Fruit fly (Drosophila melanogaster) whole organism, embryonic: Measurements from ENCODE around the gene CG9328.

Experiments
- Atf6 ChIP-seq: fragments of 200-800 bp; sonication (Bioruptor generic); IDR thresholded peaks from 2 replicates; pipeline ENCODE4 v1.3.6; 2022; ENCODE audit warnings: missing biosample characterization, missing genetic modification characterization
- B-H2 ChIP-seq: fragments of 200-800 bp; sonication (Bioruptor generic); optimal IDR thresholded peaks from 2 replicates; lab custom pipeline; 2018; ENCODE audit warnings: missing biosample characterization, mild to moderate bottlenecking, missing genetic modification characterization
- CG10147 ChIP-seq: fragments of 200-800 bp; sonication (Bioruptor generic); optimal IDR thresholded peaks from 2 replicates; lab custom pipeline; 2019; ENCODE audit warnings: missing biosample characterization, mild to moderate bottlenecking, missing genetic modification characterization, moderate library complexity
- CG10959 ChIP-seq: fragments of 200-800 bp; sonication (Bioruptor generic); IDR thresholded peaks from 2 replicates; pipeline ENCODE4 v1.3.6; 2022; ENCODE audit warnings: missing biosample characterization, missing genetic modification characterization
- CG11723 ChIP-seq: fragments of 200-800 bp; sonication (Bioruptor generic); optimal IDR thresholded peaks from 2 replicates; lab custom pipeline; 2017; ENCODE audit warnings: missing biosample characterization, mild to moderate bottlenecking, missing genetic modification characterization
- CG12071 ChIP-seq: fragments of 200-800 bp; sonication (Bioruptor generic); optimal IDR thresholded peaks from 3 replicates; lab custom pipeline; 2018; ENCODE audit warnings: missing biosample characterization, mild to moderate bottlenecking, missing genetic modification characterization
- CG1233 ChIP-seq: fragments of 200-800 bp; sonication (Bioruptor generic); optimal IDR thresholded peaks from 4 replicates; lab custom pipeline; 2018; ENCODE audit warnings: missing biosample characterization, mild to moderate bottlenecking, missing genetic modification characterization
- CG12942 ChIP-seq: fragments of 200-800 bp; sonication (Bioruptor generic); optimal IDR thresholded peaks from 3 replicates; lab custom pipeline; 2016; ENCODE audit warnings: missing biosample characterization, missing genetic modification characterization
- CG14014 ChIP-seq: fragments of 200-800 bp; sonication (Bioruptor generic); IDR thresholded peaks from 2 replicates; pipeline ENCODE4 v1.3.6; 2022; ENCODE audit warnings: missing biosample characterization, missing genetic modification characterization
- CG1602 ChIP-seq: fragments of 200-800 bp; sonication (Bioruptor generic); optimal IDR thresholded peaks from 3 replicates; lab custom pipeline; 2016; ENCODE audit warnings: missing biosample characterization, missing genetic modification characterization
- CG1603 ChIP-seq: fragments of 200-800 bp; sonication (Bioruptor generic); optimal IDR thresholded peaks from 2 replicates; lab custom pipeline; 2019; ENCODE audit warnings: missing biosample characterization, mild to moderate bottlenecking, missing genetic modification characterization, moderate library complexity
- CG17802 ChIP-seq: fragments of 200-800 bp; sonication (Bioruptor generic); optimal IDR thresholded peaks from 2 replicates; lab custom pipeline; 2018; ENCODE audit warnings: missing biosample characterization, mild to moderate bottlenecking, missing genetic modification characterization, moderate library complexity
- CG18011 ChIP-seq: fragments of 200-800 bp; sonication (Bioruptor generic); optimal IDR thresholded peaks from 2 replicates; lab custom pipeline; 2017; ENCODE audit warnings: missing biosample characterization, missing genetic modification characterization, mild to moderate bottlenecking, moderate library complexity, missing genotype
- CG18476 ChIP-seq: fragments of 200-800 bp; sonication (Bioruptor generic); optimal IDR thresholded peaks from 2 replicates; lab custom pipeline; 2016; ENCODE audit warnings: missing biosample characterization, mild to moderate bottlenecking, missing genetic modification characterization
- CG2889 ChIP-seq: fragments of 200-800 bp; sonication (Bioruptor generic); IDR thresholded peaks from 3 replicates; pipeline ENCODE4 v1.3.6; 2022; ENCODE audit warnings: missing biosample characterization, missing genetic modification characterization
- CG30431 ChIP-seq: fragments of 200-800 bp; sonication (Bioruptor generic); optimal IDR thresholded peaks from 2 replicates; lab custom pipeline; 2017; ENCODE audit warnings: missing biosample characterization, missing genetic modification characterization
- CG34422 ChIP-seq: fragments of 200-800 bp; sonication (Bioruptor generic); IDR thresholded peaks from 3 replicates; pipeline ENCODE4 v1.3.6; 2022; ENCODE audit warnings: missing biosample characterization, missing genetic modification characterization
- CG3726 ChIP-seq: fragments of 200-800 bp; sonication (Bioruptor generic); IDR thresholded peaks from 3 replicates; pipeline ENCODE4, ENCODE4 v1.3.6; 2022; ENCODE audit warnings: missing biosample characterization, missing genetic modification characterization
- CG3995 ChIP-seq: fragments of 200-800 bp; sonication (Bioruptor generic); optimal IDR thresholded peaks from 3 replicates; lab custom pipeline; 2016; ENCODE audit warnings: missing biosample characterization, missing genetic modification characterization
- CG4328 ChIP-seq: fragments of 200-800 bp; sonication (Bioruptor generic); optimal IDR thresholded peaks from 3 replicates; lab custom pipeline; 2017; ENCODE audit warnings: missing biosample characterization, missing genetic modification reagents, missing genetic modification characterization
- CG6854 ChIP-seq: fragments of 200-800 bp; sonication (Bioruptor generic); optimal IDR thresholded peaks from 3 replicates; lab custom pipeline; 2017; ENCODE audit warnings: missing biosample characterization, mild to moderate bottlenecking, missing genetic modification characterization
- CG8281 ChIP-seq: fragments of 200-800 bp; sonication (Bioruptor generic); optimal IDR thresholded peaks from 2 replicates; lab custom pipeline; 2018; ENCODE audit warnings: missing biosample characterization, mild to moderate bottlenecking, missing genetic modification characterization, moderate library complexity
- CHES-1-like ChIP-seq: fragments of 200-800 bp; sonication (Bioruptor generic); optimal IDR thresholded peaks from 2 replicates; lab custom pipeline; 2016; ENCODE audit warnings: missing biosample characterization, missing genetic modification characterization
- Chrac-16 ChIP-seq: fragments of 200-800 bp; sonication (Bioruptor generic); optimal IDR thresholded peaks from 3 replicates; lab custom pipeline; 2016; ENCODE audit warnings: missing biosample characterization, missing genetic modification characterization
- Dp ChIP-seq: fragments of 200-800 bp; sonication (Bioruptor generic); optimal IDR thresholded peaks from 2 replicates; lab custom pipeline; 2018; ENCODE audit warnings: missing biosample characterization, mild to moderate bottlenecking, missing genetic modification characterization, moderate library complexity
- Dref ChIP-seq: fragments of 200-800 bp; sonication (Bioruptor generic); IDR thresholded peaks from 2 replicates; pipeline ENCODE4 v1.3.6; 2022; ENCODE audit warnings: missing biosample characterization, missing genetic modification characterization
- HLH3B ChIP-seq: fragments of 200-800 bp; sonication (Bioruptor generic); IDR thresholded peaks from 2 replicates; pipeline ENCODE4 v1.3.6; 2022; ENCODE audit warnings: missing biosample characterization, missing genetic modification characterization
- Nf-YB ChIP-seq: fragments of 200-800 bp; sonication (Bioruptor generic); optimal IDR thresholded peaks from 3 replicates; lab custom pipeline; 2019; ENCODE audit warnings: missing biosample characterization, mild to moderate bottlenecking, missing genetic modification characterization, moderate library complexity
- Sin3A ChIP-seq: fragments of >200 bp; optimal IDR thresholded peaks from 2 replicates; lab custom pipeline; 2018
- Sox102F ChIP-seq: fragments of 200-800 bp; sonication (Bioruptor generic); optimal IDR thresholded peaks from 2 replicates; lab custom pipeline; 2018; ENCODE audit warnings: missing biosample characterization, mild to moderate bottlenecking, missing genetic modification characterization, moderate library complexity
- Sry-β ChIP-seq: fragments of 200-800 bp; sonication (Bioruptor generic); optimal IDR thresholded peaks from 2 replicates; lab custom pipeline; 2018; ENCODE audit warnings: missing biosample characterization, mild to moderate bottlenecking, missing genetic modification characterization, moderate library complexity
- Taf1 ChIP-seq: fragments of 200-800 bp; sonication (Bioruptor generic); IDR thresholded peaks from 2 replicates; pipeline ENCODE4 v1.3.6; 2022; ENCODE audit warnings: missing biosample characterization, missing genetic modification characterization
- aop ChIP-seq: fragments of 200-800 bp; sonication (Bioruptor generic); IDR thresholded peaks from 2 replicates; pipeline ENCODE4 v1.3.6; 2022; ENCODE audit warnings: missing biosample characterization, missing genetic modification characterization
- ara ChIP-seq: fragments of 200-800 bp; sonication (Bioruptor generic); IDR thresholded peaks from 2 replicates; pipeline ENCODE4 v1.3.6; 2022; ENCODE audit warnings: missing biosample characterization, missing genetic modification characterization
- bowl ChIP-seq: fragments of 200-800 bp; sonication (Bioruptor generic); IDR thresholded peaks from 2 replicates; pipeline ENCODE4 v1.3.6; 2022; ENCODE audit warnings: missing biosample characterization, missing genetic modification characterization
- bsh ChIP-seq, 2 experiments: fragments of 200-800 bp; sonication (Bioruptor generic); optimal IDR thresholded peaks; 2 replicates each; lab custom pipeline; 2017 to 2018; ENCODE audit warnings: mild to moderate bottlenecking in 2 of 2, missing biosample characterization in 2 of 2, missing genetic modification characterization in 2 of 2, moderate library complexity in 1 of 2
- cg ChIP-seq: fragments of 200-800 bp; sonication (Bioruptor generic); optimal IDR thresholded peaks from 3 replicates; lab custom pipeline; 2019; ENCODE audit warnings: missing biosample characterization, mild to moderate bottlenecking, missing genetic modification characterization, moderate library complexity
- corto ChIP-seq: fragments of 200-800 bp; sonication (Bioruptor generic); optimal IDR thresholded peaks from 2 replicates; lab custom pipeline; 2016; ENCODE audit warnings: missing biosample characterization, mild to moderate bottlenecking, missing genetic modification characterization, moderate library complexity
- dan ChIP-seq: fragments of 200-800 bp; sonication (Bioruptor generic); IDR thresholded peaks from 2 replicates; pipeline ENCODE4 v1.3.6; 2022; ENCODE audit warnings: missing biosample characterization, missing genetic modification characterization
- dimm ChIP-seq: fragments of 200-800 bp; sonication (Bioruptor generic); IDR thresholded peaks from 2 replicates; pipeline ENCODE4 v1.3.6; 2022; ENCODE audit warnings: missing biosample characterization, missing genetic modification characterization
- dm ChIP-seq: fragments of 200-800 bp; sonication (Bioruptor generic); optimal IDR thresholded peaks from 3 replicates; lab custom pipeline; 2016; ENCODE audit warnings: missing biosample characterization, missing genetic modification characterization
- esg ChIP-seq: fragments of 200-800 bp; sonication (Bioruptor generic); conservative IDR thresholded peaks from 2 replicates; pipeline ENCODE4 v1.3.6; 2022; ENCODE audit warnings: missing biosample characterization, missing genetic modification characterization
- nom ChIP-seq: fragments of 200-800 bp; sonication (Bioruptor generic); optimal IDR thresholded peaks from 2 replicates; lab custom pipeline; 2017; ENCODE audit warnings: missing biosample characterization, missing genetic modification characterization, mild to moderate bottlenecking, moderate library complexity, missing genetic modification reagents
- psq ChIP-seq: fragments of 200-800 bp; sonication (Bioruptor generic); optimal IDR thresholded peaks from 2 replicates; lab custom pipeline; 2017; ENCODE audit warnings: missing biosample characterization, missing genetic modification characterization
- pzg ChIP-seq: fragments of 200-800 bp; sonication (Bioruptor generic); optimal IDR thresholded peaks from 3 replicates; lab custom pipeline; 2018; ENCODE audit warnings: missing biosample characterization, mild to moderate bottlenecking, missing genetic modification characterization, moderate library complexity
- schlank ChIP-seq: fragments of 200-800 bp; sonication (Bioruptor generic); optimal IDR thresholded peaks from 2 replicates; lab custom pipeline; 2018; ENCODE audit warnings: missing biosample characterization, mild to moderate bottlenecking, missing genetic modification characterization
- sim ChIP-seq: fragments of 200-800 bp; sonication (Bioruptor generic); IDR thresholded peaks from 2 replicates; pipeline ENCODE4 v1.3.6; 2022; ENCODE audit warnings: missing biosample characterization, missing genetic modification characterization
- tgo ChIP-seq: fragments of 200-800 bp; sonication (Bioruptor generic); IDR thresholded peaks from 3 replicates; pipeline ENCODE4 v1.3.6; 2022; ENCODE audit warnings: missing biosample characterization, missing genetic modification characterization
- twi ChIP-seq: fragments of 200-800 bp; optimal IDR thresholded peaks from 2 replicates; lab custom pipeline; 2019; ENCODE audit warnings: missing biosample characterization, mild to moderate bottlenecking, missing genetic modification characterization, moderate library complexity
- zen2 ChIP-seq: fragments of 200-800 bp; sonication (Bioruptor generic); IDR thresholded peaks from 3 replicates; pipeline ENCODE4 v1.3.6; 2022; ENCODE audit warnings: missing biosample characterization, missing genetic modification characterization; ENCODE audit not compliant: partially characterized antibody

The CG9328 gene

dm6 chr2L:20805624-20806339 is 8.3 kb downstream of the CG9328 start (continued):
- TF ChIP-seq sim (peak; percentile 81), CG18011 (GFP tag; lab: Kevin White, UChicago) (peak; percentile 87), CG6854 (GFP tag; lab: Kevin White, UChicago) (peak; percentile 92), Dp (GFP tag; lab: Kevin White, UChicago) (peak; percentile 12), CG34422 (GFP tag; lab: Robert Waterston, UW) (peak; percentile 95), cg (no peak), CG1233 (GFP tag; lab: Kevin White, UChicago) (peak; percentile 92), bowl (peak; percentile 89), CG18476 (GFP tag; lab: Kevin White, UChicago) (peak; percentile 88), dm (GFP tag; lab: Kevin White, UChicago) (peak; percentile 60), Dref (GFP tag; lab: Robert Waterston, UW) (peak; percentile 27; the same call in 1 of the 2 replicates), Nf-YB (GFP tag; lab: Kevin White, UChicago) (peak; percentile 85), pzg (GFP tag; lab: Kevin White, UChicago) (peak; percentile 22), dan (GFP tag; lab: Robert Waterston, UW) (no peak; the same call in 1 of the 2 replicates), CHES-1-like (GFP tag; lab: Kevin White, UChicago) (peak; percentile 71), Atf6 (peak; percentile 98), CG10147 (GFP tag; lab: Kevin White, UChicago) (peak; percentile 92), twi (tag; lab: Kevin White, UChicago) (peak; percentile 89), CG2889 (GFP tag; lab: Robert Waterston, UW) (peak; percentile 94), B-H2 (GFP tag; lab: Kevin White, UChicago) (peak; percentile 81), CG30431 (peak; percentile 92), CG10959 (GFP tag; lab: Robert Waterston, UW) (peak; percentile 91), Sox102F (GFP tag; lab: Kevin White, UChicago) (peak; percentile 97), corto (GFP tag; lab: Kevin White, UChicago) (peak; percentile 11), Taf1 (peak; percentile 85), CG12942 (peak; percentile 94), tgo (GFP tag; lab: Robert Waterston, UW) (peak; percentile 94), Chrac-16 (GFP tag; lab: Kevin White, UChicago) (peak; percentile 95), CG12071 (GFP tag; lab: Kevin White, UChicago) (peak; percentile 92), CG1603 (tag; lab: Kevin White, UChicago) (peak; percentile 96), ara (GFP tag; lab: Robert Waterston, UW) (peak; percentile 93), nom (GFP tag; lab: Kevin White, UChicago) (peak; percentile 26), schlank (tag; lab: Kevin White, UChicago) (peak; percentile 85), bsh (GFP tag; optimal IDR thresholded peaks at IDR 0.05; lab: Kevin White, UChicago) (peak in 1 of 2 experiments; percentile 97), psq (GFP tag; lab: Kevin White, UChicago) (peak; percentile 85), aop (peak; percentile 73), HLH3B (GFP tag; lab: Robert Waterston, UW) (peak; percentile 91), Sin3A (lab: Kevin White, UChicago) (no peak), CG3995 (peak; percentile 64), CG8281 (tag; lab: Kevin White, UChicago) (peak; percentile 85), CG14014 (GFP tag; lab: Robert Waterston, UW) (peak; percentile 96), dimm (GFP tag; lab: Robert Waterston, UW) (peak; percentile 86), Sry-β (GFP tag; lab: Kevin White, UChicago) (peak; percentile 45), esg (GFP tag; lab: Robert Waterston, UW) (peak; percentile 95), CG4328 (GFP tag; lab: Kevin White, UChicago) (peak; percentile 88), CG1602 (peak; percentile 94), CG17802 (tag; lab: Kevin White, UChicago) (peak; percentile 75), zen2 (GFP tag; lab: Robert Waterston, UW) (no peak), CG3726 (peak; percentile 93), CG11723 (peak; percentile 91)
